Worm (Caenorhabditis elegans) whole organism, L1 larva: ENCODE measurements around the gene ttr-29.

Source experiments
- ama-1 ChIP-seq: fragments of 150-350 bp; optimal IDR thresholded peaks from 2 replicates; lab custom pipeline; 2014
- lir-3 ChIP-seq: sonication (generic microtip); optimal IDR thresholded peaks from 2 replicates; lab custom pipeline; 2016; ENCODE audit warnings: mild to moderate bottlenecking, missing genetic modification characterization, moderate library complexity, missing compliant biosample characterization; ENCODE audit not compliant: poor library complexity
- nhr-11 ChIP-seq: fragments of 150-350 bp; optimal IDR thresholded peaks from 2 replicates; lab custom pipeline; 2014; ENCODE audit warnings: missing biosample characterization, missing genetic modification characterization
- nhr-84 ChIP-seq: sonication (generic microtip); optimal IDR thresholded peaks from 2 replicates; lab custom pipeline; 2017; ENCODE audit warnings: missing biosample characterization, missing genetic modification characterization

DNA sequence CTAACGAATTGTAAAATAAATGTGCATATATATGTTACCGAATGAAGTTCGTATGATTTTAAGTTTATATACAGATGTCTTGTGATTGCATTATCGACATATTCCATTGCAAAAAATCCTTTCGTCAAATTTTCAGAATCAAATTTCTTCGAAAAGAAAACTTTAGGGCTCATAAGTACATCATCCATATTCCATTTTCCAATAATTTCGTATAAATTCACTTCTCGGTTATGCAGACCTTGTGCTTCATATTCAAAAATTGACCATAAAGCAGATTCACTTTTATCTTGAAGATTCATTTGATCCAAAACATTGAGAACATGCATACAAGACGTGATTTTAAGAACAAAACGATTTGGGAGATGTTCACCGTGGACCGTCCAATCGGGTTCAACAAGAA, 36.8 kb upstream of the ttr-29 start:
- TF ChIP-seq ama-1 (lab: Kevin White, UChicago) (no peak), lir-3 (tag; lab: Kevin White, UChicago) (no peak), nhr-84 (tag; lab: Kevin White, UChicago) (no peak), nhr-11 (tag; lab: Kevin White, UChicago) (no peak)
